Fruit fly (Drosophila melanogaster): ENCODE measurements around the gene TTLL3B.

- TF ChIP-seq insv (optimal IDR thresholded peaks at IDR 0.05): no peak
- no peak for TF ChIP-seq Sin3A (optimal IDR thresholded peaks at IDR 0.05)
- TF ChIP-seq psq (optimal IDR thresholded peaks at IDR 0.05): no peak
- TF ChIP-seq h (optimal IDR thresholded peaks at IDR 0.05): no peak
- TF ChIP-seq ttk (optimal IDR thresholded peaks at IDR 0.05): no peak
Measured at dm6 chr2L:6696229-6696628, 36.4 kb upstream of the TTLL3B start.
